Worm (Caenorhabditis elegans) whole organism, late embryonic: ENCODE results near the gene mca-3.

Source experiments
- K09A11.1 ChIP-seq: sonication (generic microtip); optimal IDR thresholded peaks from 2 replicates; lab custom pipeline; 2017; ENCODE audit warnings: antibody characterized with exemption, mild to moderate bottlenecking, missing genetic modification characterization, missing compliant biosample characterization; ENCODE audit not compliant: insufficient read depth
- Y22D7AL.16 ChIP-seq: sonication (generic microtip); optimal IDR thresholded peaks from 2 replicates; lab custom pipeline; 2016; ENCODE audit warnings: missing genetic modification characterization, missing compliant biosample characterization
- ama-1 ChIP-seq: fragments of 150-350 bp; optimal IDR thresholded peaks from 2 replicates; lab custom pipeline; 2014
- ceh-24 ChIP-seq: sonication (generic microtip); optimal IDR thresholded peaks from 2 replicates; lab custom pipeline; 2016; ENCODE audit warnings: mild to moderate bottlenecking, missing genetic modification characterization, missing compliant biosample characterization
- elt-4 ChIP-seq: sonication (generic microtip); optimal IDR thresholded peaks from 2 replicates; lab custom pipeline; 2016; ENCODE audit warnings: missing genetic modification characterization, missing compliant biosample characterization
- fkh-10 ChIP-seq: fragments of 150-350 bp; optimal IDR thresholded peaks from 2 replicates; lab custom pipeline; 2014; ENCODE audit warnings: missing biosample characterization, missing genetic modification reagents, missing genetic modification characterization
- gmeb-2 ChIP-seq: sonication (generic microtip); optimal IDR thresholded peaks from 2 replicates; lab custom pipeline; 2016; ENCODE audit warnings: missing genetic modification characterization, inconsistent platforms, missing compliant biosample characterization
- pag-3 ChIP-seq: sonication (generic microtip); optimal IDR thresholded peaks from 2 replicates; lab custom pipeline; 2016; ENCODE audit warnings: missing compliant biosample characterization, missing genetic modification characterization, borderline replicate concordance
- pha-4 ChIP-seq: fragments of 150-350 bp; optimal IDR thresholded peaks from 2 replicates; lab custom pipeline; 2018; ENCODE audit warnings: missing biosample characterization, missing genetic modification reagents, missing genetic modification characterization
- rnt-1 ChIP-seq: sonication (generic microtip); optimal IDR thresholded peaks from 2 replicates; lab custom pipeline; 2016; ENCODE audit warnings: missing genetic modification characterization, missing compliant biosample characterization
- sox-4 ChIP-seq: sonication (generic microtip); optimal IDR thresholded peaks from 2 replicates; lab custom pipeline; 2017; ENCODE audit warnings: mild to moderate bottlenecking, missing genetic modification characterization, inconsistent platforms, missing compliant biosample characterization
- tbx-7 ChIP-seq: sonication (generic microtip); optimal IDR thresholded peaks from 2 replicates; lab custom pipeline; 2016; ENCODE audit warnings: missing genotype, missing genetic modification characterization, missing compliant biosample characterization

DNA sequence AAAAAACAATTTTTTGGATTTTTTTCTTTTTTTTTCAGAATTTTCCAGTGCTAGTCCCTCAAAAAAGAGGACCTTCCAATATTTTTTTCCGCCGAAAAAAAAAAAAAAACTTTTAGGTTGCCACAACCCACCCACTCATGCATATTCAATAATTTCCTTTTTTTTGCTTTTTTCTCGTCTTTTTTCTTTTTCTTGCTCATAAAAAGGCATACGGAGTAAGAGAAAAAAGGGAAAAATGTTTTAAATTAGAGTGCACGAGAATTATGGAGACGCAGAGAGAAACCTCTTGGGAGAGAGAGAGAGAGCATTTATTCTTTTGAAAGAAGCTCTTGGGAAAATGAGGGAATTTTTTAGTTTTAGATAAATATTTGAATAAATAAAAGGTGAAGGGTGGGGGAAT, 5.0 kb downstream of the mca-3 start:
- TF ChIP-seq K09A11.1 (no peak), sox-4 (tag; lab: Kevin White, UChicago) (no peak), pha-4 (no peak), ama-1 (no peak), rnt-1 (tag; lab: Kevin White, UChicago) (no peak), tbx-7 (no peak), fkh-10 (no peak), elt-4 (no peak), ceh-24 (tag; lab: Kevin White, UChicago) (no peak), pag-3 (tag; lab: Kevin White, UChicago) (no peak), Y22D7AL.16 (tag; lab: Kevin White, UChicago) (no peak), gmeb-2 (tag; lab: Kevin White, UChicago) (no peak)
